Fruit fly (Drosophila melanogaster): ENCODE measurements around the gene Bin1.

The Bin1 gene

dm6 chr3R:16224415-16225165 is 35.2 kb upstream of the Bin1 start (continued):
- TF ChIP-seq CG13424 (tag; optimal IDR thresholded peaks at IDR 0.05) (peak; percentile 98), CG8089 (GFP tag; optimal IDR thresholded peaks at IDR 0.05) (peak; percentile 94), CG9215 (GFP tag; IDR thresholded peaks at IDR 0.05) (no peak), CG17612 (GFP tag; IDR thresholded peaks at IDR 0.05) (no peak), tap (tag; optimal IDR thresholded peaks at IDR 0.05) (peak; percentile 98), HmgD (GFP tag; optimal IDR thresholded peaks at IDR 0.05) (peak; percentile 89), CG8924 (tag; optimal IDR thresholded peaks at IDR 0.05) (peak; percentile 99), Atf6 (GFP tag; IDR thresholded peaks at IDR 0.05) (no peak), fd3F (GFP tag; optimal IDR thresholded peaks at IDR 0.05) (peak; percentile 97), ap (GFP tag; IDR thresholded peaks at IDR 0.05) (no peak), Scr (GFP tag; IDR thresholded peaks at IDR 0.05; ENCODE audit: partially characterized antibody) (no peak), slp2 (GFP tag; optimal IDR thresholded peaks at IDR 0.05) (peak; percentile 97), scrt (GFP tag; optimal IDR thresholded peaks at IDR 0.05) (peak; percentile 96), CG7963 (GFP tag; IDR thresholded peaks at IDR 0.05; ENCODE audit: partially characterized antibody) (no peak), ind (GFP tag; optimal IDR thresholded peaks at IDR 0.05) (peak; percentile 96), esg (GFP tag; conservative IDR thresholded peaks at IDR 0.05) (no peak), Sin3A (optimal IDR thresholded peaks at IDR 0.05) (no peak), br (optimal IDR thresholded peaks at IDR 0.05) (no peak), CG31388 (GFP tag; optimal IDR thresholded peaks at IDR 0.05) (peak; percentile 94), pho (GFP tag; optimal IDR thresholded peaks at IDR 0.05) (peak; percentile 96), so (GFP tag; IDR thresholded peaks at IDR 0.05) (no peak), CG2120 (GFP tag; optimal IDR thresholded peaks at IDR 0.05) (peak; percentile 99), Sox100B (GFP tag; optimal IDR thresholded peaks at IDR 0.05) (peak; percentile 97), slou (GFP tag; optimal IDR thresholded peaks at IDR 0.05) (peak; percentile 90), Camta (GFP tag; optimal IDR thresholded peaks at IDR 0.05) (peak; percentile 97), Optix (GFP tag; IDR thresholded peaks at IDR 0.05) (no peak), pita (GFP tag; optimal IDR thresholded peaks at IDR 0.05) (no peak), CG7839 (tag; optimal IDR thresholded peaks at IDR 0.05) (peak; percentile 98), Dip2 (GFP tag; IDR thresholded peaks at IDR 0.05) (no peak), cwo (GFP tag; optimal IDR thresholded peaks at IDR 0.05) (peak; percentile 97), CG6683 (GFP tag; optimal IDR thresholded peaks at IDR 0.05) (peak; percentile 98), CG6765 (GFP tag; optimal IDR thresholded peaks at IDR 0.05) (peak; percentile 96), org-1 (GFP tag; optimal IDR thresholded peaks at IDR 0.05) (peak; percentile 97), ara (GFP tag; IDR thresholded peaks at IDR 0.05) (no peak), cg (GFP tag; optimal IDR thresholded peaks at IDR 0.05) (peak; percentile 91), gfzf (GFP tag; optimal IDR thresholded peaks at IDR 0.05) (peak; percentile 14), CG10959 (GFP tag; IDR thresholded peaks at IDR 0.05) (no peak), CG8359 (GFP tag; optimal IDR thresholded peaks at IDR 0.05; ENCODE audit: borderline replicate concordance) (peak; percentile 91), CG1603 (tag; optimal IDR thresholded peaks at IDR 0.05) (peak; percentile 90), fu2 (GFP tag; optimal IDR thresholded peaks at IDR 0.05) (peak; percentile 96), Blimp-1 (GFP tag; optimal IDR thresholded peaks at IDR 0.05) (peak; percentile 98), rib (GFP tag; IDR thresholded peaks at IDR 0.05) (no peak), hkb (optimal IDR thresholded peaks at IDR 0.05) (no peak), hkb (GFP tag; IDR thresholded peaks at IDR 0.05) (no peak), ac (GFP tag; optimal IDR thresholded peaks at IDR 0.05) (peak; percentile 77), da (GFP tag; optimal IDR thresholded peaks at IDR 0.05) (peak; percentile 90), Adf1 (GFP tag; IDR thresholded peaks at IDR 0.05) (no peak), CG2889 (GFP tag; IDR thresholded peaks at IDR 0.05) (no peak), grau (tag; optimal IDR thresholded peaks at IDR 0.05) (peak; percentile 97), ab (GFP tag; optimal IDR thresholded peaks at IDR 0.05) (peak; percentile 65), CG12659 (GFP tag; optimal IDR thresholded peaks at IDR 0.05) (peak; percentile 98)
